Fruit fly (Drosophila melanogaster) whole organism, pupa: ENCODE data around the gene Pdp1.

ENCODE experiments used
- CG10348 ChIP-seq: fragments of 200-800 bp; sonication (Bioruptor generic); IDR thresholded peaks from 2 replicates; pipeline ENCODE4 v1.3.6; 2022; ENCODE audit warnings: missing biosample characterization, missing genetic modification characterization
- CG17806 ChIP-seq: fragments of 200-800 bp; sonication (Bioruptor generic); optimal IDR thresholded peaks from 2 replicates; lab custom pipeline; 2018; ENCODE audit warnings: missing biosample characterization, mild to moderate bottlenecking, missing genetic modification characterization, moderate library complexity
- CG4496 ChIP-seq: fragments of 200-800 bp; sonication (Bioruptor generic); IDR thresholded peaks from 3 replicates; pipeline ENCODE4 v1.3.6; 2022; ENCODE audit warnings: missing biosample characterization, missing genetic modification characterization
- CG8301 ChIP-seq: fragments of 200-800 bp; sonication (Bioruptor generic); optimal IDR thresholded peaks from 2 replicates; lab custom pipeline; 2018; ENCODE audit warnings: missing biosample characterization, mild to moderate bottlenecking, missing genetic modification characterization
- CG9948 ChIP-seq: fragments of 200-800 bp; sonication (Bioruptor generic); optimal IDR thresholded peaks from 2 replicates; lab custom pipeline; 2018; ENCODE audit warnings: missing biosample characterization, mild to moderate bottlenecking, missing genetic modification characterization, moderate library complexity
- D1 ChIP-seq: fragments of 200-800 bp; sonication (Bioruptor generic); optimal IDR thresholded peaks from 2 replicates; lab custom pipeline; 2018; ENCODE audit warnings: missing biosample characterization, mild to moderate bottlenecking, missing genetic modification characterization, moderate library complexity
- EcR ChIP-seq: fragments of 200-800 bp; sonication (Bioruptor generic); optimal IDR thresholded peaks from 3 replicates; lab custom pipeline; 2019; ENCODE audit warnings: missing biosample characterization, missing genetic modification characterization, mild to moderate bottlenecking, moderate library complexity, missing genetic modification reagents
- Ets98B ChIP-seq: fragments of 200-800 bp; sonication (Bioruptor generic); IDR thresholded peaks from 2 replicates; pipeline ENCODE4 v1.3.6; 2022; ENCODE audit warnings: missing biosample characterization, missing genetic modification characterization
- gl ChIP-seq: fragments of 200-800 bp; sonication (Bioruptor generic); optimal IDR thresholded peaks from 2 replicates; lab custom pipeline; 2018; ENCODE audit warnings: missing biosample characterization, mild to moderate bottlenecking, missing genetic modification characterization

DNA sequence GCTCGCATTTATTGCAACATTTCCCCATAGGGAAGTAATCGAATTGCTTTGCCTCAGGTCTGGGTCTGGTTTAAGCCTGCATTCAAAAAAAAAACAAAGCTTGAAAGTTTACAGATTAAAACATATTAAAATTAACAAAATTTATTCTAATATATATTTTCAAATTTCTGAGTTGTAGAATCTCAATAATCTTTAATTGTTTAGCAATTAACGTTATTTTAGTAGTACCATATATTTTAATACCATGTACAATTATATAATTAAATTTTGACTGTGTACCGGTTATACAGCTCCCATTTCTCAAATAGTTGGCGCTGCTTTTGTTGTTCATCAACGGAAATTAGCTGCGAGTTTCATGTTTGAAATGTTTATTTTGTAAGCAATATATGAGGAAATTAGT, 56.2 kb downstream of the Pdp1 start:
- TF ChIP-seq CG10348 (GFP tag; lab: Robert Waterston, UW), result no peak
- TF ChIP-seq CG17806 (tag; lab: Kevin White, UChicago), result no peak
- no peak for TF ChIP-seq Ets98B (GFP tag; lab: Robert Waterston, UW)
- TF ChIP-seq CG8301 (tag; lab: Kevin White, UChicago), result no peak
- no peak for TF ChIP-seq gl (tag; lab: Kevin White, UChicago)
- TF ChIP-seq EcR (GFP tag; lab: Kevin White, UChicago), result no peak
- no peak for TF ChIP-seq CG4496 (GFP tag; lab: Robert Waterston, UW)
- TF ChIP-seq D1 (tag; lab: Kevin White, UChicago), result no peak
- no peak for TF ChIP-seq CG9948 (tag; lab: Kevin White, UChicago)
